Fruit fly (Drosophila melanogaster): ENCODE measurements around the gene Mhc.

Mhc gene

dm6 chr2L:16743055-16743805, 23.1 kb upstream of the Mhc start, which contains the start of the genes LSm7 and BuGZ (continued):
- TF ChIP-seq pan (optimal IDR thresholded peaks at IDR 0.05) (no peak), pan (GFP tag; optimal IDR thresholded peaks at IDR 0.05 in 1 of 2, IDR thresholded peaks at IDR 0.05 in 1 of 2) (no peak), gem (tag; optimal IDR thresholded peaks at IDR 0.05) (no peak), CG17361 (GFP tag; IDR thresholded peaks at IDR 0.05) (no peak; the same call in 1 of the 3 replicates), disco-r (GFP tag; optimal IDR thresholded peaks at IDR 0.05) (no peak), B-H2 (GFP tag; optimal IDR thresholded peaks at IDR 0.05) (no peak), CG10462 (GFP tag; optimal IDR thresholded peaks at IDR 0.05) (no peak), CG11093 (GFP tag; IDR thresholded peaks at IDR 0.05) (no peak), so (GFP tag; IDR thresholded peaks at IDR 0.05) (no peak), hkb (optimal IDR thresholded peaks at IDR 0.05) (no peak), hkb (GFP tag; IDR thresholded peaks at IDR 0.05) (no peak), Side (GFP tag; optimal IDR thresholded peaks at IDR 0.05) (no peak), CG4730 (GFP tag; IDR thresholded peaks at IDR 0.05) (no peak), CG2199 (GFP tag; IDR thresholded peaks at IDR 0.05) (no peak), phol (tag; optimal IDR thresholded peaks at IDR 0.05) (peak; percentile 99), odd (GFP tag; optimal IDR thresholded peaks at IDR 0.05) (no peak), br (optimal IDR thresholded peaks at IDR 0.05) (no peak), nau (GFP tag; optimal IDR thresholded peaks at IDR 0.05) (no peak), Ptx1 (GFP tag; IDR thresholded peaks at IDR 0.05) (no peak), kay (GFP tag; optimal IDR thresholded peaks at IDR 0.05) (no peak), C15 (GFP tag; IDR thresholded peaks at IDR 0.05) (no peak), wek (GFP tag; optimal IDR thresholded peaks at IDR 0.05) (no peak), repo (GFP tag; optimal IDR thresholded peaks at IDR 0.05) (no peak), CG3163 (GFP tag; optimal IDR thresholded peaks at IDR 0.05) (no peak), Spps (tag; optimal IDR thresholded peaks at IDR 0.05) (no peak), emc (GFP tag; optimal IDR thresholded peaks at IDR 0.05) (no peak), CG5953 (GFP tag; IDR thresholded peaks at IDR 0.05) (0 out of 2 replicates have a peak, but pooled peaks have one; percentile 11), pzg (GFP tag; optimal IDR thresholded peaks at IDR 0.05) (peak; percentile 65), HmgZ (tag; optimal IDR thresholded peaks at IDR 0.05) (no peak), gcm (GFP tag; optimal IDR thresholded peaks at IDR 0.05) (peak; percentile 31), dimm (GFP tag; IDR thresholded peaks at IDR 0.05) (no peak), CG1233 (GFP tag; optimal IDR thresholded peaks at IDR 0.05) (peak; percentile 25), Lhr (GFP tag; optimal IDR thresholded peaks at IDR 0.05) (peak; percentile 75), sisA (GFP tag; IDR thresholded peaks at IDR 0.05) (no peak), D19B (GFP tag; optimal IDR thresholded peaks at IDR 0.05) (no peak), CG11398 (GFP tag; optimal IDR thresholded peaks at IDR 0.05) (no peak), CG31224 (GFP tag; IDR thresholded peaks at IDR 0.05) (no peak), run (tag; optimal IDR thresholded peaks at IDR 0.05) (no peak), CG6254 (GFP tag; optimal IDR thresholded peaks at IDR 0.05) (peak; percentile 19), gsb (GFP tag; IDR thresholded peaks at IDR 0.05) (no peak), nerfin-2 (GFP tag; IDR thresholded peaks at IDR 0.05; ENCODE audit: partially characterized antibody) (peak; percentile 43; the same call in 1 of the 2 replicates), Drgx (GFP tag; IDR thresholded peaks at IDR 0.05) (no peak), CG7357 (GFP tag; IDR thresholded peaks at IDR 0.05) (no peak), CG6689 (GFP tag; IDR thresholded peaks at IDR 0.05) (no peak), sr (GFP tag; IDR thresholded peaks at IDR 0.05) (no peak), Atf-2 (GFP tag; optimal IDR thresholded peaks at IDR 0.05) (no peak), CG12155 (GFP tag; optimal IDR thresholded peaks at IDR 0.05) (peak; percentile 11), eve (GFP tag; optimal IDR thresholded peaks at IDR 0.05) (no peak), ATbp (GFP tag; optimal IDR thresholded peaks at IDR 0.05) (no peak), CG1647 (GFP tag; optimal IDR thresholded peaks at IDR 0.05) (no peak), CG7963 (GFP tag; IDR thresholded peaks at IDR 0.05; ENCODE audit: partially characterized antibody) (no peak), ham (GFP tag; IDR thresholded peaks at IDR 0.05) (no peak)

Data from whole organism, embryonic.